Worm (Caenorhabditis elegans) whole organism, L4/young adult: ENCODE results near the gene R11H6.2.
A peak's percentile ranks its signal among the peaks of the same experiment; 100 is the strongest.

Experiments used
- W03F9.2 ChIP-seq: fragments of 150-350 bp; optimal IDR thresholded peaks from 2 replicates; lab custom pipeline; 2014; ENCODE audit warnings: missing biosample characterization, missing genetic modification characterization
- dao-5 ChIP-seq: sonication (generic microtip); optimal IDR thresholded peaks from 2 replicates; lab custom pipeline; 2016; ENCODE audit warnings: missing genotype, missing genetic modification characterization, moderate library complexity, missing compliant biosample characterization
- him-1 ChIP-seq: sonication (generic microtip); optimal IDR thresholded peaks from 2 replicates; lab custom pipeline; 2016; ENCODE audit warnings: missing genotype, missing genetic modification reagents, missing genetic modification characterization, missing compliant biosample characterization

The R11H6.2 gene

ce11 chrV:14599972-14600371, 2.2 kb downstream of the R11H6.2 start, which contains the start of gene glb-22:
TSS of gene glb-22 (plus strand) at chrV:14600272.
- no peak for TF ChIP-seq dao-5 (tag; lab: Kevin White, UChicago)

DNA sequence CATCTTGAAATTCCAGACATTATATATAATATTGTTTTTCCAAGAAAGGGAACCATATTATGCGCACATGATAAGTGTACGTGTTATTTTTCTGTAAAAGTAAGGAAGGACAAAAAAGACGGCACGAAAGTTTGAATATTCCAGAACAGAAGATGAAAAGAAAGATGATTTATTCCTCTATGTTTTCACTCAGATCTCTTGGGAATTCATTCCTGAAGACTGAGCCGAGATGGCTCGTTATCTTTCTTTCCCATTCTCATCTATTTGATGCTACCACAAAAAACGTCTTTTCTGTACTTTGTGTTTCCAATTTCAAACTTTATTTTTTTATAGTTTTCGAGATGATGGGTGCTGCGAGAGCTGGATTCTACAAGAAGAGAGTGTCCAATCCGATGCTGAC, 5.9 kb downstream of the R11H6.2 start:
- TF ChIP-seq him-1 (tag; lab: Kevin White, UChicago) = no peak
- no peak for TF ChIP-seq dao-5 (tag; lab: Kevin White, UChicago)
- TF ChIP-seq W03F9.2 (tag; lab: Kevin White, UChicago) = no peak

DNA sequence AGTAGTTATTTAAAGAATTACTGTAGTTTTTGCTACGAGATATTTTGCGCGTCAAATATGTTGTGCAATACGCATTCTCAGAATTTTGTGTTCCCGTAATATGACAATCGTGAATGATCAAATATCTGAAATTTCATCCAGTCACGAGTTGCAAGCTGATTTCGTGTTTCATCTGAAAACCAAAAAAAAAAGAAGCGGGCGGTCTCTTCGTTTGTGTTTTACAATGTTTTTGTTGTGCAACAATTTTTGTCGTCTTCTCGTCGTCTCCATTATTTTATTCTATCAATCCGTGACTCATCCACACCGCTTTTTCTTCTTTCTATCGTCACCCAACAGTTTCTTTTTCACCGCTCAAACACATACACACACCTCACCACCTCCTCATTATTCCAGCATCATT, 11.8 kb downstream of the R11H6.2 start, which contains the start of gene R11H6.4:
Gene R11H6.4, plus strand, starts transcription at position 301 of the 400 bp plus-strand sequence.
- TF ChIP-seq him-1 (tag; lab: Kevin White, UChicago) = no peak
- no peak for TF ChIP-seq dao-5 (tag; lab: Kevin White, UChicago)
- no peak for TF ChIP-seq W03F9.2 (tag; lab: Kevin White, UChicago)

- TF ChIP-seq dao-5 (tag; lab: Kevin White, UChicago) = no peak
These were observed 13.0 kb downstream of the R11H6.2 start for ce11 chrV:14610781-14611180.

- peak; percentile 62 for TF ChIP-seq W03F9.2 (tag; lab: Kevin White, UChicago)
- TF ChIP-seq him-1 (tag; lab: Kevin White, UChicago) = no peak
These were observed 14.4 kb downstream of the R11H6.2 start, which contains the start of the genes R11H6.5 and ccnk-1 for ce11 chrV:14612168-14612567. TSS of gene R11H6.5 (minus strand) at chrV:14612222. TSS of gene ccnk-1 (plus strand) at chrV:14612548.

ce11 chrV:14614454-14614853, 16.6 kb downstream of the R11H6.2 start:
- TF ChIP-seq W03F9.2 (tag; lab: Kevin White, UChicago) = no peak
- no peak for TF ChIP-seq him-1 (tag; lab: Kevin White, UChicago)
- TF ChIP-seq dao-5 (tag; lab: Kevin White, UChicago) = no peak

DNA sequence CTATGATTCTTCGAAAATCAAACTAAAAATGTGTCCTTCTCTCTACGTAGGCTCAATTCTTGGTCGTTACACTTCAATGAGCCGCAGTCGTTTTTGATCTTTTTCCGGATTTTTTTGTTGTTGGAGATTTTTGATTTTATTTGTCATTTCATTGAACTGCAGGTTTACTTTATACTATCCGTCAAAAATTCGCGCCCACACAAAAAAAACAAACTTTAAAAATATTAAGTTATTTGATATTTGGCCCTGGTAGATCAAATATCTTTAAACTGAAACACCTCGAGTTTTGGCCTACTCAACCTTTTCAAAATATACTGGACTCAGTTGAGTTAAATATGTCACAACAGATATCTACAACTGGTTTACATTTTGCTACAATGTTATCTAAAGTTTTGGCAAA, 17.9 kb downstream of the R11H6.2 start:
- TF ChIP-seq W03F9.2 (tag; lab: Kevin White, UChicago) = no peak
- no peak for TF ChIP-seq him-1 (tag; lab: Kevin White, UChicago)
- TF ChIP-seq dao-5 (tag; lab: Kevin White, UChicago) = no peak

ce11 chrV:14617711-14618110, 19.9 kb downstream of the R11H6.2 start:
- TF ChIP-seq him-1 (tag; lab: Kevin White, UChicago) (no peak), dao-5 (tag; lab: Kevin White, UChicago) (no peak), W03F9.2 (tag; lab: Kevin White, UChicago) (no peak)

DNA sequence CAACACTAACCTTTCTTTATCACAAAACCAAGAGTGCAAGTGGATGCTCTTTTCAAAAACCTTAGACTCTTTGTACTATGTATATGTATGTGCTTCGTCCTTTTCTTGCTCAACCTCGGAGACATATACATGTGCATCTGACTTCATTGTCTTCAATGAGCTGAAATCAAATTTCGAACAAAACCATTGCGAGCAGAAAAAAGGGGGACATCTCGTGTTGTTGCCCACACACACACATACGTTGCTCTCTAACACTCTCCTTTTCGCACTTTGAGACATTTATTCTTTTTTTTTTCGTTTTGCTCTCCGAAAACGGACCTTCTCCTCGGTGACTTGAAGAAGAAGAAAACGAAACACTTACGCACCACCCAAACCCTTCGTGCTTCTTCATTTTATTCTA, 22.5 kb downstream of the R11H6.2 start:
- no peak for TF ChIP-seq him-1 (tag; lab: Kevin White, UChicago)

- no peak for TF ChIP-seq him-1 (tag; lab: Kevin White, UChicago)
- no peak for TF ChIP-seq dao-5 (tag; lab: Kevin White, UChicago)
- TF ChIP-seq W03F9.2 (tag; lab: Kevin White, UChicago) = no peak
These were observed 23.0 kb downstream of the R11H6.2 start, which contains the start of gene hot-1 for ce11 chrV:14620835-14621234. TSS of gene hot-1 (plus strand) at chrV:14621135.

DNA sequence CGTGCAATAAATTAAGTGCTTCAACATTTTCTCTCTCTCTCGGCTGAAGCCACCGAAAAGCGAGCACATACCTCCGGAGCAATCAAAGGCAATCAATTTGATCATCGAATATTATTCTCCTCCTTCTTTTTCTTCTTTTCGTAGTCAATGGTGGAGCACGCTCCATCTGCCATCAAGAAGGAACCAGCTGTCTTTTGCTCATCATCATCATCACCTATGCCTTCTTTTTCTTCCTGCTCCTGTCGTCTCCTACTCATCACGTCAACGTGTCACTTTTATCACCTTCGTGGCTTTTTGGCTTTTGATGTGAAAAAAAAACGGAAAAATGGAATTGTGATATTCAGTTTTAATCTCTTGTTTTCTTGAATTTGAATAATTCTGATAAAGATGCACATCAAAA, 27.9 kb downstream of the R11H6.2 start:
- no peak for TF ChIP-seq dao-5 (tag; lab: Kevin White, UChicago)
- no peak for TF ChIP-seq him-1 (tag; lab: Kevin White, UChicago)
- TF ChIP-seq W03F9.2 (tag; lab: Kevin White, UChicago) = no peak

DNA sequence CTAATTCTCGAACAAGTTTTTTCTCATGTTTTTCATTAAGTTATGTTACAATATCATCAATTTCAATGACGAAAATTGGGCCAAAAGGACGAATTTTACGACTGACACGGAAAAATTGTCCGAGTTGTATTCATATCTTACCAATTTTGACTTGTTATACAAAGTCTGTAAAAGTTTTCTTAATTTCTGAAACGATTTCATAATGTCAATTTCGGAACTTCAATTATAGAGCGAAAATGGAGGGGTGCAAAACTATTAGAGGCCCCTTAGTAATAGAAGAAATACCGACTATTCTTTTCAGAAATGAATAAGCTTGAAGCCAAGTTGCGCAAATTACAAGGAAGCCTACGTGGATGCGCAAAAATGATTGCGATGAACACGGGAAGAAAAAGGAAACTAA, 33.8 kb downstream of the R11H6.2 start, which contains the start of gene F43D2.3:
Gene F43D2.3, plus strand, starts transcription at position 301 of the 400 bp plus-strand sequence.
- TF ChIP-seq W03F9.2 (tag; lab: Kevin White, UChicago) (no peak), him-1 (tag; lab: Kevin White, UChicago) (no peak), dao-5 (tag; lab: Kevin White, UChicago) (no peak)

- TF ChIP-seq W03F9.2 (tag; lab: Kevin White, UChicago) (no peak), dao-5 (tag; lab: Kevin White, UChicago) (no peak), him-1 (tag; lab: Kevin White, UChicago) (no peak)
These were observed 35.5 kb downstream of the R11H6.2 start for ce11 chrV:14633319-14633718.

ce11 chrV:14635119-14635518, 37.3 kb downstream of the R11H6.2 start, which contains the start of gene F43D2.6:
TSS of gene F43D2.6 (minus strand) at chrV:14635180.
- no peak for TF ChIP-seq him-1 (tag; lab: Kevin White, UChicago)
- TF ChIP-seq dao-5 (tag; lab: Kevin White, UChicago) = no peak
- no peak for TF ChIP-seq W03F9.2 (tag; lab: Kevin White, UChicago)

ce11 chrV:14638075-14638474, 40.3 kb downstream of the R11H6.2 start:
- TF ChIP-seq dao-5 (tag; lab: Kevin White, UChicago) (no peak), W03F9.2 (tag; lab: Kevin White, UChicago) (no peak), him-1 (tag; lab: Kevin White, UChicago) (no peak)
